Fruit fly (Drosophila melanogaster): Measurements from ENCODE around the gene Eig71Ef.

Eig71Ef gene

DNA sequence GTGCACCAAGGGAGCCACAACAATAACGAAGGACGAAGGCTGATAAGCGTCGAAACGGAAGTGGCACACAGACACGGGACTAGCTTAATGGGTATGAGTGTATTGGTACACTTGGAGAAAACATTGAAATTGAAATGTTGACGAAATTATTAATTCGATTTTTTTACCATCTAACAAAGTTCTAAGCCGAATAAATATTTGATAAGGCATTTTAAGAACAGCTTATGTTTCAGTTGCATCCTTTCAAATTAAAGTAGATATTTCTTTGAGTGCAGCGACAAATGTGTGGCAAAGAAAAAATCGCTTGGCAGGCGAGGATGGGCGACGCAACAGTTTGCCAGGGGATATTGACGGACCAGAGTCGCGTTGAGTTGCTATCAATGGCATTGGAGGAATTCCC, 17.2 kb downstream of the Eig71Ef start (continued):
- TF ChIP-seq sisA (GFP tag; IDR thresholded peaks at IDR 0.05) (no peak), CG16779 (GFP tag; IDR thresholded peaks at IDR 0.05) (no peak), CG17829 (tag; optimal IDR thresholded peaks at IDR 0.05) (peak; percentile 32), tup (GFP tag; optimal IDR thresholded peaks at IDR 0.05) (no peak), pum (GFP tag; optimal IDR thresholded peaks at IDR 0.05) (peak; percentile 10), prd (optimal IDR thresholded peaks at IDR 0.05) (no peak), prd (GFP tag; IDR thresholded peaks at IDR 0.05) (peak; percentile 58; the same call in 1 of the 3 replicates), dmrt11E (tag; optimal IDR thresholded peaks at IDR 0.05) (peak; percentile 31), phol (tag; optimal IDR thresholded peaks at IDR 0.05) (peak; percentile 13), CG2712 (tag; optimal IDR thresholded peaks at IDR 0.05) (peak; percentile 43), CG8388 (GFP tag; optimal IDR thresholded peaks at IDR 0.05) (no peak), CG14965 (GFP tag; optimal IDR thresholded peaks at IDR 0.05; ENCODE audit: borderline replicate concordance) (no peak), sqz (GFP tag; optimal IDR thresholded peaks at IDR 0.05) (no peak), CG17328 (GFP tag; IDR thresholded peaks at IDR 0.05) (no peak; the same call in 1 of the 2 replicates), Blimp-1 (GFP tag; optimal IDR thresholded peaks at IDR 0.05) (no peak), Oli (tag; optimal IDR thresholded peaks at IDR 0.05) (peak; percentile 26), zf30C (GFP tag; optimal IDR thresholded peaks at IDR 0.05) (peak; percentile 33), HLH3B (GFP tag; IDR thresholded peaks at IDR 0.05) (no peak), crc (GFP tag; optimal IDR thresholded peaks at IDR 0.05) (no peak)

DNA sequence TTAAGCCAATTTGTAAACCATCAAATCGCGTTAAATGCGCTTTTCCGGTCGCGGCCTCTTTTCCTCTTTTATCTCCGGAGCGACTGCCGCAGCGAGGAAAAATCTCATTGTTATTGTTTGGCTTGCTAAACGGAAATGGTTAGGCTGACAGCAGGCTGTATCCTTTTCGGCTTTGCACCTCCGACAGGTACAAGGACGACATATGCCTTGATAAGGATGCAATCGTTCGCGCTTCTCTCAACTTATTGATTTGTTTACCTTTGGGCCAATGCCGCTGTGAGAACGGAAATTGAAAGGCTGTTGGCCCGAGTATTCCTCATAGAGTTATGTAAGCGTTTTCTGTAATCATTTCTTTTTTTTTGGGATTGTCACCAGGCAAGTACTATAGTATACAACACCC, 18.7 kb downstream of the Eig71Ef start:
- TF ChIP-seq CG6854 (GFP tag; optimal IDR thresholded peaks at IDR 0.05) (no peak), Pdp1 (GFP tag; optimal IDR thresholded peaks at IDR 0.05) (peak in 1 of 2 experiments; percentile 64), CG11696 (GFP tag; IDR thresholded peaks at IDR 0.05) (0 out of 2 replicates have a peak, but pooled peaks have one; percentile 8), NC2β (GFP tag; optimal IDR thresholded peaks at IDR 0.05) (no peak), CG15479 (GFP tag; optimal IDR thresholded peaks at IDR 0.05) (peak; percentile 68), BtbVII (GFP tag; optimal IDR thresholded peaks at IDR 0.05) (no peak), Sox102F (GFP tag; optimal IDR thresholded peaks at IDR 0.05) (no peak), tll (GFP tag; optimal IDR thresholded peaks at IDR 0.05) (peak in 1 of 2 experiments; percentile 81), ab (GFP tag; optimal IDR thresholded peaks at IDR 0.05) (no peak), org-1 (GFP tag; optimal IDR thresholded peaks at IDR 0.05) (no peak), Kr (GFP tag; optimal IDR thresholded peaks at IDR 0.05) (peak; percentile 24), oc (tag; optimal IDR thresholded peaks at IDR 0.05) (peak; percentile 39), fd64A (GFP tag; optimal IDR thresholded peaks at IDR 0.05) (no peak), CG6791 (GFP tag; IDR thresholded peaks at IDR 0.05; ENCODE audit: partially characterized antibody) (0 out of 3 replicates have a peak, but pooled peaks have one; percentile 4), CG11456 (GFP tag; IDR thresholded peaks at IDR 0.05) (no peak), CG7357 (GFP tag; IDR thresholded peaks at IDR 0.05) (no peak)

DNA sequence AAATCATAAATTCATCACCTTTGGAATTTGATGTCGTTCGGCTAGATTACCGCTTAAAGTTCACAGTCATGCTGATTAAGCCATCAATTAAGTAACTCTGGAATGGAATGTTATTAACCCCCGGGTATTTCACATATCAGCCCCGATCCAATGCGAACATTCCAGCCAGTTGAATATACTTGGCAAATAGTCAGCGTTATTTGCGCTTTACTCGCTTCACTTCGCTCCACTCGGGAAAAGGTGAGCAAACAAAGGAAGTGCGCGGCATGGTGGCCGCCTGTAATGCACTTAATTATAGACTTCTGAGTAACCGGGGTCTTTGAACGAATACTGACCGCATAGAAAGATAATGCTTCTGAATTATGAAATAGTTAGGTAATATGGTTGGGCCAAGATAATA, 19.6 kb downstream of the Eig71Ef start:
- no peak for TF ChIP-seq Hr39 (optimal IDR thresholded peaks at IDR 0.05)
- TF ChIP-seq Jarid2 (GFP tag; optimal IDR thresholded peaks at IDR 0.05): no peak
- no peak for TF ChIP-seq Camta (GFP tag; optimal IDR thresholded peaks at IDR 0.05)
- TF ChIP-seq wek (GFP tag; optimal IDR thresholded peaks at IDR 0.05): peak; percentile 28
- TF ChIP-seq wdn (GFP tag; IDR thresholded peaks at IDR 0.05): no peak
- TF ChIP-seq CG13287 (GFP tag; IDR thresholded peaks at IDR 0.05; ENCODE audit: partially characterized antibody): no peak
- no peak for TF ChIP-seq gsb-n (tag; optimal IDR thresholded peaks at IDR 0.05)
- TF ChIP-seq CG18764 (GFP tag; optimal IDR thresholded peaks at IDR 0.05): no peak
- TF ChIP-seq ro (GFP tag; IDR thresholded peaks at IDR 0.05): no peak
- TF ChIP-seq CG42726 (GFP tag; IDR thresholded peaks at IDR 0.05; ENCODE audit: partially characterized antibody): no peak
- no peak for TF ChIP-seq CG14441 (GFP tag; IDR thresholded peaks at IDR 0.05)
- peak; percentile 17 for TF ChIP-seq sd (tag; optimal IDR thresholded peaks at IDR 0.05)
- TF ChIP-seq chn (GFP tag; optimal IDR thresholded peaks at IDR 0.05): no peak
- TF ChIP-seq dimm (GFP tag; IDR thresholded peaks at IDR 0.05): no peak
- no peak for TF ChIP-seq CG17912 (GFP tag; optimal IDR thresholded peaks at IDR 0.05)
- TF ChIP-seq Ets65A (GFP tag): peak; percentile 52

All from whole organism, embryonic.